Fruit fly (Drosophila melanogaster): ENCODE data around the gene CG31279.

CG31279 gene

DNA sequence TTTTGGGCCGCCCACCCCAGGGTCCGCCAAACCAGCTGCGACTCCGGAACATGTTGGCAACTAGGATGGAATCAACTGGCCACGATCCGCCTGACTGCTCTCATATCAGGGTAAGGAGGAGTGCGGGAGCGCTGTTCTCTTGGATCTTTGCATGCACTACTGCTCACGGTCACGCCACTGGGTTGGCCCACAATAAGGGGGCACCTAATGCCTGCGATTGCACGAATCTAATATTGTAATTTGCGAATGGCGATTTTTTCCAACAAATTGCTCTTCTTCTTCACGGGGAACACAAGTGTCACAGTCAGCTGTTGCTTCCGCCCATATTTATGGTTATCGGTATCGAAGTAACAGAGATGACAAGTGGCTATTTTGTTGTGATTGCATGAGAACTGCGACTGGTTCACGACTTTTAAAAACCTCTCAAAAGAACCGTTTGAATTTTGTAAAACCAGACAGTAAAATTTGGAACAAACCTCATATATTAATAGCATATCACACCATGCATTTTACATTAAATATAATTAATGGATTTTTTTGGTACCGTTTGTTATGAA, 11.0 kb downstream of the CG31279 start, which contains the start of gene ema (continued):
- TF ChIP-seq BEAF-32 (GFP tag; optimal IDR thresholded peaks at IDR 0.05) (peak; percentile 41), Scr (GFP tag; IDR thresholded peaks at IDR 0.05; ENCODE audit: partially characterized antibody) (peak; percentile 24; the same call in 1 of the 2 replicates), Ets97D (GFP tag; optimal IDR thresholded peaks at IDR 0.05) (peak; percentile 38), CG6689 (GFP tag; IDR thresholded peaks at IDR 0.05) (no peak), CG17829 (tag; optimal IDR thresholded peaks at IDR 0.05) (peak; percentile 51), CG7556 (GFP tag; optimal IDR thresholded peaks at IDR 0.05) (no peak), mam (GFP tag; optimal IDR thresholded peaks at IDR 0.05) (peak; percentile 35), CG32532 (GFP tag; IDR thresholded peaks at IDR 0.05) (peak; percentile 54; the same call in 1 of the 2 replicates), CG2889 (GFP tag; IDR thresholded peaks at IDR 0.05) (no peak), Six4 (GFP tag; optimal IDR thresholded peaks at IDR 0.05) (no peak), croc (GFP tag; conservative IDR thresholded peaks at IDR 0.05) (no peak), CG1603 (tag; optimal IDR thresholded peaks at IDR 0.05) (peak; percentile 63), mirr (GFP tag; optimal IDR thresholded peaks at IDR 0.05) (peak; percentile 34), ara (GFP tag; IDR thresholded peaks at IDR 0.05) (no peak), Meics (GFP tag; optimal IDR thresholded peaks at IDR 0.05) (peak; percentile 10), Chrac-16 (GFP tag; optimal IDR thresholded peaks at IDR 0.05) (peak; percentile 22), CG6272 (GFP tag; IDR thresholded peaks at IDR 0.05) (0 out of 2 replicates have a peak, but pooled peaks have one; percentile 9), PHDP (tag; optimal IDR thresholded peaks at IDR 0.05) (peak; percentile 8), CG8388 (GFP tag; optimal IDR thresholded peaks at IDR 0.05) (no peak), Opbp (GFP tag; IDR thresholded peaks at IDR 0.05; ENCODE audit: partially characterized antibody) (peak; percentile 39; the same call in 1 of the 3 replicates), CG12155 (GFP tag; optimal IDR thresholded peaks at IDR 0.05) (no peak), MBD-R2 (GFP tag; IDR thresholded peaks at IDR 0.05) (peak; percentile 96), CG15514 (GFP tag; optimal IDR thresholded peaks at IDR 0.05) (peak; percentile 98), Dref (GFP tag; IDR thresholded peaks at IDR 0.05) (peak; percentile 81), CG11093 (GFP tag; IDR thresholded peaks at IDR 0.05) (no peak), ro (GFP tag; IDR thresholded peaks at IDR 0.05) (no peak), CG8924 (tag; optimal IDR thresholded peaks at IDR 0.05) (peak; percentile 36), CG13296 (GFP tag; optimal IDR thresholded peaks at IDR 0.05) (peak; percentile 26), eyg (GFP tag; optimal IDR thresholded peaks at IDR 0.05) (no peak), unc-4 (GFP tag; IDR thresholded peaks at IDR 0.05; ENCODE audit: partially characterized antibody) (0 out of 2 replicates have a peak, but pooled peaks have one; percentile 32), NfI (GFP tag; optimal IDR thresholded peaks at IDR 0.05) (peak; percentile 11), br (optimal IDR thresholded peaks at IDR 0.05) (no peak), prd (optimal IDR thresholded peaks at IDR 0.05) (no peak), prd (GFP tag; IDR thresholded peaks at IDR 0.05) (peak; percentile 18; the same call in 1 of the 3 replicates), CG14710 (tag; optimal IDR thresholded peaks at IDR 0.05) (peak; percentile 43), CG34376 (GFP tag; optimal IDR thresholded peaks at IDR 0.05) (peak; percentile 51), CG4820 (GFP tag; optimal IDR thresholded peaks at IDR 0.05) (no peak), NC2β (GFP tag; optimal IDR thresholded peaks at IDR 0.05) (peak; percentile 16)

dm6 chr3R:16442937-16443336, 12.5 kb downstream of the CG31279 start, which contains the start of the genes Ttc1 and CG14882:
TSS of gene Ttc1 (minus strand) at chr3R:16443007.
TSS of gene CG14882 (plus strand) at chr3R:16443207.
- TF ChIP-seq CG1603 (tag; optimal IDR thresholded peaks at IDR 0.05), result peak; percentile 70
- no peak for TF ChIP-seq grn (GFP tag; optimal IDR thresholded peaks at IDR 0.05)
- TF ChIP-seq sr (GFP tag; IDR thresholded peaks at IDR 0.05), result peak; percentile 57; the same call in 2 of the 3 replicates
- TF ChIP-seq Ada2b (GFP tag; IDR thresholded peaks at IDR 0.05), result peak; percentile 34; the same call in 1 of the 2 replicates
- TF ChIP-seq CG17186 (GFP tag; optimal IDR thresholded peaks at IDR 0.05), result no peak
- TF ChIP-seq TFAM (GFP tag; optimal IDR thresholded peaks at IDR 0.05), result peak; percentile 1
- TF ChIP-seq salm (tag; optimal IDR thresholded peaks at IDR 0.05), result peak; percentile 50
- peak; percentile 54 for TF ChIP-seq p53 (GFP tag; optimal IDR thresholded peaks at IDR 0.05)
- peak; percentile 68 for TF ChIP-seq CG15601 (tag; optimal IDR thresholded peaks at IDR 0.05)
- TF ChIP-seq Dref (GFP tag; IDR thresholded peaks at IDR 0.05), result peak; percentile 73
- TF ChIP-seq HLH54F (GFP tag; optimal IDR thresholded peaks at IDR 0.05), result peak; percentile 87
- TF ChIP-seq rib (GFP tag; IDR thresholded peaks at IDR 0.05), result peak; percentile 80
- peak; percentile 77 for TF ChIP-seq Max (GFP tag; optimal IDR thresholded peaks at IDR 0.05)
- TF ChIP-seq ewg (GFP tag; optimal IDR thresholded peaks at IDR 0.05), result peak; percentile 58
- TF ChIP-seq toy (GFP tag; IDR thresholded peaks at IDR 0.05), result 0 out of 2 replicates have a peak, but pooled peaks have one; percentile 34
- TF ChIP-seq fd3F (GFP tag; optimal IDR thresholded peaks at IDR 0.05), result peak; percentile 73

Data from whole organism, embryonic.